Worm (Caenorhabditis elegans): Measurements from ENCODE around the gene C08F8.2.
"Not testable (repeated sequence)": the region's sequence is repeated elsewhere in the genome, so short reads cannot be mapped to it uniquely, and the experiment has no call there.

Gene C08F8.2

DNA sequence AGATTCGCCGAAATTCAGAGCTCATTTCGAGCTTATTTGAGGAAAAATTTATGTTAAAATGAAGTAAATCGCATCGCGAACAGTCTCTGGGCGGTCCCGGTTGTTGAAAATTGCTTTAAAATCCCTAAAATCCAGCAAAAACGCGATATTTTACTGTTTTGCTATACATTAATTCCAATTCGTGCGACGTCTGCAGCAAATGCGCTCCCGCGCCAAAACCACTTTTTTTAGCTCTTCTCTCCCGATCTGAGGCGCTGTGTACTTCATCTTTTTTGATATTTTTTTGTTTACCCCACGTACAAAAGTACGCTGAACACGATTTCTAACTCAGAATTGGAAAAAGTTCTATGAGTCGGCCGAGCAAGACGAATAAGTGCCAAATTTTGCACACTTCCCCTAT, 48.2 kb downstream of the C08F8.2 start, which contains the start of gene R07H5.16:
Gene R07H5.16 (plus strand): TSS at position 348 of the 400 bp plus-strand sequence.
- TF ChIP-seq dao-5, him-1, W03F9.2 (tag; optimal IDR thresholded peaks at IDR 0.05): not testable (repeated sequence)

DNA sequence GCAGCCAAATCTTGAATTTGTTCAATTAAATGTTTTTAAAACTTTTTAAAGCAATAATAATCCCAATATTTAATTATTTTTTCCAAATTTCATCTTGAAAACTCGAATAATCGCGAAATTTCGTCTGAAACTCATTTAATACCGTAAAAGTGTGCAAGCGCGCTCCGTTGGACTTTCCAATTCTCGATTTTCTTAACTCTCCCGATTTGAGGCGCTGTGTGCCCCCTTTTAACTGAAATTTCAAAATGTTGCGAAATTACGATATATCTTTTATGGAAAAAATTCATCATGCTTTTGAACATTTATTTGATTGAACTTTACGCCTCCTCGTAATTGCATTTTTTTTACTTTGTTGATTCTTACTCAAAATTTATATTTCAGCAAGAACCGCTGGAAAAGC, 51.6 kb downstream of the C08F8.2 start, which contains the start of gene R07H5.11:
Gene R07H5.11 (plus strand): TSS at position 380 of the 400 bp plus-strand sequence.
- TF ChIP-seq him-1, dao-5, W03F9.2 (tag; optimal IDR thresholded peaks at IDR 0.05): not testable (repeated sequence)

Measured in whole organism, L4/young adult.